Worm (Caenorhabditis elegans): ENCODE results near the gene ndua-7.

DNA sequence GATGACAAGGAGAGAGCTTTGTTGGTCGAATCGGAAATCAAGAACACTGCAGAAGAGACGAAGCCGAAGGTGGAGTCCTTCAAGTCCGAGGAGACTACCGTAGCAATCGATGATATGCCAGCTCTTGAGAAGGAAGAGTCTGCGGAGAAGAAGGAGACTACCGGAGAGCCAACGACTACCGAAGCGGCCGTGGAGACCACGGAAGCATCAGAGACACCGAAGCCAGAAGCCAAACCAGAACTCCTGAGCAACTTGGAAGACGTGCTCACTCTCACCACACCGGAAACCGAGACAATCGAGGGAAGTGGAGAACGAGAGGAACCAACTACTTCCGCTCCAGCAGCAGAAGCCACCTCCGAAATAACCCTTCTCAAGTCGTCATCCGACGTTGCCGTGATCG is 10.3 kb downstream of the ndua-7 start:
- TF ChIP-seq flt-1 (GFP tag; IDR thresholded peaks at IDR 0.05) (no peak), cog-1 (tag; optimal IDR thresholded peaks at IDR 0.05) (no peak), tab-1 (GFP tag; IDR thresholded peaks at IDR 0.05) (no peak), ztf-29 (GFP tag; IDR thresholded peaks at IDR 0.05) (no peak), med-1 (GFP tag; optimal IDR thresholded peaks at IDR 0.05; ENCODE audit: insufficient read depth) (no peak), ref-1 (GFP tag; conservative IDR thresholded peaks at IDR 0.05) (no peak)

All from whole organism, midembryonic.